Fruit fly (Drosophila melanogaster): ENCODE data around the gene MsrA.

The MsrA gene

DNA sequence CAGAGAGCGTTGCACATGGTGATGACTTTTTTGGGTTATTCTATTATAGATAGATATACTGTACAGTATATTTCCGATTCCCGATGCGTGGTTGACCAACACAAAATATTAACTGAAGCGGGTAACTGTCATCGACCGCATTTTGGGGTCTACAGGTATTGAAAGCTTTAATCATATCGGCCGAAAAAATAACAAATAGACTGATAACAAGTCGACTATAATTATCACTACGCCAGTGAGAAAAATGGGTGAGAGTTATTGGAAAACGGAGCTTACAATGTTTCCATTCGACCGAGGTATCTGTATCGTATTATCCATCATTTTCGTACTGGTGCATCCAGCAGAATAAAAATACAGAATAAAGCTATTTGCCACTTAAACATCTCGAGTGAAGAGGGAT lies 7.5 kb downstream of the MsrA start:
- TF ChIP-seq D1 (tag; optimal IDR thresholded peaks at IDR 0.05) (no peak), CG10348 (GFP tag; IDR thresholded peaks at IDR 0.05) (no peak), fd96Ca (GFP tag; IDR thresholded peaks at IDR 0.05) (no peak)

DNA sequence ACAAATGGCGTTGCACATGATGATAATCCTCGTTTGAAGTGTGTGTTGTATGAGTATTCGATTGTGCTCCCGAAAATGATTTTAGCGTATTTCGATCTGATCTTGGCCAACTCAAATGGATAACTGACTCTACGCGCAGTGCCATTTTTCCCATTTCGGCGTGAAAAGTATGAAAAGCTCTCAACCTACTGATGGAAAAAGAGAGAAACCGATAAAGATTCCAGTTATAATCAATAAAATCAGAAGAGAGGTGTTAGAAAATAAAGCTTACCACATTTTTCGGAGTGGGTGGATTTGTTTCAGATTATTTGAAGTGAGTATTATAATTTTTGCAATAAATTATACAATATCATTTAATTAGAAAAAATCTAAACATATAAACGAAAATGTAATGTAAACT lies 8.6 kb downstream of the MsrA start, which contains the start of gene mex1:
Gene mex1 (minus strand): TSS at position 101 of the 400 bp plus-strand sequence.
- no peak for TF ChIP-seq Ets98B (GFP tag; IDR thresholded peaks at IDR 0.05)

DNA sequence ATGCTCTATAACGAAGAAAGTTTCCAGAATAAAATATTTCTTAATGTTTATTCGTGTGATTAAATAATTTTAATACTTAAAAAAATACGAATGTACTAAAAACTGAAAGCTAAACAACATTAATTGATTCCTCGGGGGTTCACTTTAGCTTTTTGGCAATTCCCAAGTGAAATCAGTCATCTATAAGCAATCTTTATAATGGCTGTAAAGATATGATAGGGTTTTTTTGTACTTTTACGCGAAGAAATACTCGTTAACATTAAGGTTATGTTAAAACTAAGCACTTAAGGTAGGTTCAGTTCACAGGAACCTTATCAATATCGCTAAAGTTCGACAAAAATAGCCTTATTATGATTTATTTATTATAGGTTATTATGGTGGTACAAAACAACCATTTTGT lies 9.1 kb downstream of the MsrA start:
- no peak for TF ChIP-seq EcR (GFP tag; optimal IDR thresholded peaks at IDR 0.05)
- TF ChIP-seq CG8301 (tag; optimal IDR thresholded peaks at IDR 0.05): no peak
- TF ChIP-seq CG13204 (GFP tag; optimal IDR thresholded peaks at IDR 0.05): no peak
- no peak for TF ChIP-seq CG34367 (tag; optimal IDR thresholded peaks at IDR 0.05)
- TF ChIP-seq gl (tag; optimal IDR thresholded peaks at IDR 0.05): no peak
- no peak for TF ChIP-seq fd96Ca (GFP tag; IDR thresholded peaks at IDR 0.05)
- TF ChIP-seq Ets98B (GFP tag; IDR thresholded peaks at IDR 0.05): no peak
- no peak for TF ChIP-seq Snoo (tag; optimal IDR thresholded peaks at IDR 0.05)
- TF ChIP-seq CG12605 (GFP tag; IDR thresholded peaks at IDR 0.05): no peak
- no peak for TF ChIP-seq CG4496 (GFP tag; IDR thresholded peaks at IDR 0.05)
- no peak for TF ChIP-seq CG17806 (tag; optimal IDR thresholded peaks at IDR 0.05)
- TF ChIP-seq CG32121 (GFP tag; IDR thresholded peaks at IDR 0.05): no peak

DNA sequence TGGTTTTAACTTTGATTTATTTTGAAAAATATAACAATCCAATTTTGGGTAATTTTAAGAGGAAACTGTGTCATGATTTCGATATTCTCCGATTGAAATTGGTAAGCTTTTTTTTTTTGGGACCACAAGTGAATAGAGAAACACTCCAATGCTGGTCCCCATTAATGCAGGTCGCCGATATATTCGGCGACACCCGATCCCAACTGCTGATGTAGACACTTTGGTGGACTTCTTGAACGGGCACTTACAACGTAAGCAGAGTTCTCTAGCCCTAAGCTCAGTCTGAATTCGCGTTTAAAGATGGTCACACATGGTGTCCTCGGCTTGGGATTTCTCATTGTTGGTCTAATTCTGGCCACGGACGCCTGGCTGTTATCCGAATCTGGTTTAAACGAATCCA lies 9.5 kb downstream of the MsrA start, which contains the start of gene yellow-k:
Gene yellow-k (plus strand): TSS at position 301 of the 400 bp plus-strand sequence.
- TF ChIP-seq rn (GFP tag; IDR thresholded peaks at IDR 0.05): no peak
- TF ChIP-seq CG34367 (tag; optimal IDR thresholded peaks at IDR 0.05): no peak
- no peak for TF ChIP-seq CG9948 (tag; optimal IDR thresholded peaks at IDR 0.05)
- TF ChIP-seq CG12605 (GFP tag; IDR thresholded peaks at IDR 0.05): no peak
- no peak for TF ChIP-seq gl (tag; optimal IDR thresholded peaks at IDR 0.05)
- TF ChIP-seq CG15710 (tag; optimal IDR thresholded peaks at IDR 0.05): no peak
- TF ChIP-seq CG10348 (GFP tag; IDR thresholded peaks at IDR 0.05): no peak

DNA sequence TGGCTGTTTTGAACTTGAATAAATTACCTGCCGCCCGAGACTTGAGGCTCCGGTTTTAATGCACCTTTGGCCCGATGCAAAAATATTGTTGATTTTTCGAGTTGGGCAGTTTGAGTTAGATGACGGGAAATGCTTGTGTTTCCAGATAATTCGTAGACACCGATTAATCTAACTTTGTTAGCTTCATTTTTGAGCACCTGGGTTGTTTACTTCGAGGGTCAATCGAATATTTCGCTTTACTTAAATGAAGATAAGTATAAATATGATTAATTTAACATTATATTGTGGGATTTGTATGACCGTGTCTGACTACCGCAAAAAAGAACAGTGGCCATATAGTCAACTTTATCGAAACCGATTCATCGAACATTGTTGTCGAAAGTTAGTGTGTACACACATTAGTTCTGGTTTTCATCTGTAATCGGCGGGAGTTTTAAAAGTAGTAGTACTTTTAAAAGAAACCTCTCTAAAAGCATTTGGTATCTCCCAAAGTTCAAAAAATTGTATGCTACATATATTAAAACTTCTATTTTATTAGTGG lies 13.0 kb downstream of the MsrA start, which contains the start of gene CG7945:
Gene CG7945 (minus strand): TSS at position 332 of the 541 bp plus-strand sequence.
- TF ChIP-seq gl (tag; optimal IDR thresholded peaks at IDR 0.05) (no peak), Snoo (tag; optimal IDR thresholded peaks at IDR 0.05) (no peak), CG13204 (GFP tag; optimal IDR thresholded peaks at IDR 0.05) (no peak), fd96Ca (GFP tag; IDR thresholded peaks at IDR 0.05) (no peak), CG15710 (tag; optimal IDR thresholded peaks at IDR 0.05) (no peak), CG12605 (GFP tag; IDR thresholded peaks at IDR 0.05) (no peak), Pif1B (GFP tag; optimal IDR thresholded peaks at IDR 0.05) (no peak), EcR (GFP tag; optimal IDR thresholded peaks at IDR 0.05) (no peak), CG10348 (GFP tag; IDR thresholded peaks at IDR 0.05) (no peak), D1 (tag; optimal IDR thresholded peaks at IDR 0.05) (no peak), rn (GFP tag; IDR thresholded peaks at IDR 0.05) (no peak), CG32121 (GFP tag; IDR thresholded peaks at IDR 0.05) (no peak), CG8301 (tag; optimal IDR thresholded peaks at IDR 0.05) (no peak), CG4496 (GFP tag; IDR thresholded peaks at IDR 0.05) (no peak), CG8159 (tag; optimal IDR thresholded peaks at IDR 0.05) (no peak), CG17806 (tag; optimal IDR thresholded peaks at IDR 0.05) (no peak)

DNA sequence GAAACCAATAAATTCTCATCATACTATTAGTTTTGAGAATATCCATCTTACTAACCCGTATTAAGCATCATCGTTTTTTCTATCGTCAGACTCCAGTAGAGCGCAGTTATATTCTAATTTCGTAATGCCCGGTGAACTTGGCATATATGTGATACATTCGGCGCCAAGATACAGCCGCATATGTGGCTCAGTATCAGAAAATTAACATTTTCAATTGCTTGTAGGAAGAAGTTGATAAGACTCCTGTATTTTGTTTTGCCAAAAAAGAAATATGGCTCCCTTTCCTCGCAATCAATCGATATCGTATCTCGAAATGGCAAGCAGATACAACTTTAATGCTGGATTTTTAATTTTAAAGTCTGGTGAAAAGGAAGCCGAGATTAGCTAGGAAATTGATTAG lies 14.3 kb downstream of the MsrA start, which contains the start of gene CG33986:
Gene CG33986 (minus strand): TSS at position 101 of the 400 bp plus-strand sequence.
- TF ChIP-seq CG15710 (tag; optimal IDR thresholded peaks at IDR 0.05) (no peak), rn (GFP tag; IDR thresholded peaks at IDR 0.05) (no peak), Ets98B (GFP tag; IDR thresholded peaks at IDR 0.05) (no peak), CG32121 (GFP tag; IDR thresholded peaks at IDR 0.05) (no peak), CG8301 (tag; optimal IDR thresholded peaks at IDR 0.05) (no peak), CG17806 (tag; optimal IDR thresholded peaks at IDR 0.05) (no peak), fd96Ca (GFP tag; IDR thresholded peaks at IDR 0.05) (no peak), CG8159 (tag; optimal IDR thresholded peaks at IDR 0.05) (no peak), EcR (GFP tag; optimal IDR thresholded peaks at IDR 0.05) (no peak)

DNA sequence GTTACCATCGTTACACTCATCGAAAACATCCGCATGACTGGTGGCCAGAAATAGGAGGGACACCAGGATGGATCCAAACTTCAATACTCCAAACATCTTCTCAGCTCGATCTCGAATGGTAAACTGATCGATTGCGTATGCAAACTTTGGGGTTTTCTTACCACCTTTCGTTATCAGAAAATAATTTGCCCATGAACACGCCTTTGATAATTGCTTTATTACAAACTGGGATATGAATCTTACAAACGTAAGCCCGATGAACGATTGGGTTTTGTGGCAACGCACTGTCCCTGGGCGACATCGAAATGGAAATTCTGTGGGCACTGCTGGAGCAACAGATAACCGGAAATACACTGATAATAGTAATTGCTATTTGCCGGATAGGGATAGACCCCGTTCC lies 15.9 kb downstream of the MsrA start, which contains the start of gene CG33985:
Gene CG33985 (minus strand): TSS at position 101 of the 400 bp plus-strand sequence.
- TF ChIP-seq CG13204 (GFP tag; optimal IDR thresholded peaks at IDR 0.05): no peak
- TF ChIP-seq CG9948 (tag; optimal IDR thresholded peaks at IDR 0.05): no peak
- no peak for TF ChIP-seq D1 (tag; optimal IDR thresholded peaks at IDR 0.05)
- no peak for TF ChIP-seq fd96Ca (GFP tag; IDR thresholded peaks at IDR 0.05)
- no peak for TF ChIP-seq Pif1A (GFP tag; optimal IDR thresholded peaks at IDR 0.05)
- no peak for TF ChIP-seq CG8301 (tag; optimal IDR thresholded peaks at IDR 0.05)
- no peak for TF ChIP-seq CG17806 (tag; optimal IDR thresholded peaks at IDR 0.05)
- TF ChIP-seq Pif1B (GFP tag; optimal IDR thresholded peaks at IDR 0.05): no peak
- TF ChIP-seq rn (GFP tag; IDR thresholded peaks at IDR 0.05): no peak
- TF ChIP-seq CG14655 (GFP tag; optimal IDR thresholded peaks at IDR 0.05): no peak
- no peak for TF ChIP-seq CG10348 (GFP tag; IDR thresholded peaks at IDR 0.05)
- no peak for TF ChIP-seq EcR (GFP tag; optimal IDR thresholded peaks at IDR 0.05)
- TF ChIP-seq CG15710 (tag; optimal IDR thresholded peaks at IDR 0.05): no peak
- TF ChIP-seq CG32121 (GFP tag; IDR thresholded peaks at IDR 0.05): no peak
- no peak for TF ChIP-seq CG12605 (GFP tag; IDR thresholded peaks at IDR 0.05)
- TF ChIP-seq CG34367 (tag; optimal IDR thresholded peaks at IDR 0.05): no peak
- no peak for TF ChIP-seq Ets98B (GFP tag; IDR thresholded peaks at IDR 0.05)
- TF ChIP-seq CG8159 (tag; optimal IDR thresholded peaks at IDR 0.05): no peak
- TF ChIP-seq gl (tag; optimal IDR thresholded peaks at IDR 0.05): no peak
- no peak for TF ChIP-seq CG4496 (GFP tag; IDR thresholded peaks at IDR 0.05)

Data from whole organism, pupa.